Worm (Caenorhabditis elegans) whole organism, L4/young adult: ENCODE results near the gene T15B7.14.

Experiments
- W03F9.2 ChIP-seq: fragments of 150-350 bp; optimal IDR thresholded peaks from 2 replicates; lab custom pipeline; 2014; ENCODE audit warnings: missing biosample characterization, missing genetic modification characterization
- dao-5 ChIP-seq: sonication (generic microtip); optimal IDR thresholded peaks from 2 replicates; lab custom pipeline; 2016; ENCODE audit warnings: missing genotype, missing genetic modification characterization, moderate library complexity, missing compliant biosample characterization
- him-1 ChIP-seq: sonication (generic microtip); optimal IDR thresholded peaks from 2 replicates; lab custom pipeline; 2016; ENCODE audit warnings: missing genotype, missing genetic modification reagents, missing genetic modification characterization, missing compliant biosample characterization

The T15B7.14 gene

DNA sequence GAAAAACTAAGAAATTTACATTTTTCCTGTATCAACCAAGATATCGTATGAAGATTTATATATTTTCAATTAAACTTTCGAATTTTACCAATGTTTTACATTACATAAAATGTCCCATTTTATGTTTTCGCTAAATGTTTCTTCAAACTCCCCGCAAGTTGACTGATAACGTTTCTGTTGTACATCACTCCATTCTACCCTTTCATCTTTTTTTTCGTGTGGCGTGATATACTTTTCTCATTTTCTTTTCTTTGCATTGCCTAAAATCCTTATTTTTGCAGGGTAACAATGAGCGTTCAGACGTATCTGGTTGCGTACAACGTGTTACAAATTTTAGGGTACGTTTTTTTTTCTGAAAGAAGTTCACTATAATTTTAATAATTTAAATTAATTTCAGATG is 3.9 kb upstream of the T15B7.14 start, which contains the start of gene hpo-8:
hpo-8 (plus strand) TSS at position 282 of the 400 bp plus-strand sequence.
- TF ChIP-seq W03F9.2 (tag; lab: Kevin White, UChicago) (no peak), dao-5 (tag; lab: Kevin White, UChicago) (no peak)

- TF ChIP-seq W03F9.2 (tag; lab: Kevin White, UChicago) (no peak), him-1 (tag; lab: Kevin White, UChicago) (no peak), dao-5 (tag; lab: Kevin White, UChicago) (no peak)
Measured at ce11 chrV:6838599-6838998, 3.5 kb upstream of the T15B7.14 start, which contains the start of gene T15B7.15. Gene T15B7.15, minus strand, starts transcription at chrV:6838665.

DNA sequence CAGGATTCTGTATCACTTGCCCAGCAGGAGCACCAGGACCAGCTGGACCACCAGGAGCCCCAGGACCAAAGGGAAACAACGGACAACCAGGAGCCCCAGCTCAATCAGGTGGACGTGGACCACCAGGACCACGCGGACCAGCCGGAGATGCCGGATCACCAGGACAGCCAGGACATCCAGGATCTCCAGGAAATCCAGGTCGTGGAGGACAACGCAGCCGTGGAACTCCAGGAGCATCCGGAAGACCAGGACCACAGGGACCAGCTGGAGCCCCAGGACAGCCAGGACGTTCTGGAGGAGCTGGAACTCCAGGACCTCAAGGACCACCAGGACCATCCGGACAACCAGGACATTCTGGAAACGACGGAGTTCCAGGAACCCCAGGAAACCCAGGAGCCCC is 894 bp upstream of the T15B7.14 start:
- TF ChIP-seq him-1 (tag; lab: Kevin White, UChicago) (no peak), dao-5 (tag; lab: Kevin White, UChicago) (no peak), W03F9.2 (tag; lab: Kevin White, UChicago) (no peak)

ce11 chrV:6831539-6831938 is 3.6 kb downstream of the T15B7.14 start:
- no peak for TF ChIP-seq dao-5 (tag; lab: Kevin White, UChicago)
- TF ChIP-seq him-1 (tag; lab: Kevin White, UChicago) = no peak
- no peak for TF ChIP-seq W03F9.2 (tag; lab: Kevin White, UChicago)

- TF ChIP-seq him-1 (tag; lab: Kevin White, UChicago) = no peak
- no peak for TF ChIP-seq W03F9.2 (tag; lab: Kevin White, UChicago)
- no peak for TF ChIP-seq dao-5 (tag; lab: Kevin White, UChicago)
Measured at ce11 chrV:6830755-6831227, 4.4 kb downstream of the T15B7.14 start, which contains the start of gene col-142. Gene col-142, plus strand, starts transcription at chrV:6831177.

DNA sequence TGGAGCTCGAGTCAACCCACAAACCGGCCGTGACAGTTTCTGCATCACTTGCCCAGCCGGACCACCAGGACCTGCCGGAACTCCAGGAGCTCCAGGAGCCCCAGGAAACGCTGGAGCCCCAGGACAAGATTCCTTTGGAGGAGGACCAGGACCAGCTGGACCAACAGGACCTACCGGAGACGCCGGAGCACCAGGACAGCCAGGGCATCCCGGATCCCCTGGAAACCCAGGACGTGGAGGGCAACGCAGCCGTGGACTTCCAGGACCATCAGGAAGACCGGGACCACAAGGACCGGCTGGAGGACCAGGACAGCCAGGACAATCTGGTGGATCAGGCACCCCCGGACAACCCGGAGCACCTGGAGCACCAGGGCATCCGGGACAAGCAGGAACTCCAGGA is 5.1 kb downstream of the T15B7.14 start:
- TF ChIP-seq dao-5 (tag; lab: Kevin White, UChicago) (no peak), W03F9.2 (tag; lab: Kevin White, UChicago) (no peak), him-1 (tag; lab: Kevin White, UChicago) (no peak)

- TF ChIP-seq dao-5 (tag; lab: Kevin White, UChicago) = no peak
Measured at ce11 chrV:6829404-6829803, 5.7 kb downstream of the T15B7.14 start, which contains the start of gene col-141. Gene col-141, plus strand, starts transcription at chrV:6829704.

DNA sequence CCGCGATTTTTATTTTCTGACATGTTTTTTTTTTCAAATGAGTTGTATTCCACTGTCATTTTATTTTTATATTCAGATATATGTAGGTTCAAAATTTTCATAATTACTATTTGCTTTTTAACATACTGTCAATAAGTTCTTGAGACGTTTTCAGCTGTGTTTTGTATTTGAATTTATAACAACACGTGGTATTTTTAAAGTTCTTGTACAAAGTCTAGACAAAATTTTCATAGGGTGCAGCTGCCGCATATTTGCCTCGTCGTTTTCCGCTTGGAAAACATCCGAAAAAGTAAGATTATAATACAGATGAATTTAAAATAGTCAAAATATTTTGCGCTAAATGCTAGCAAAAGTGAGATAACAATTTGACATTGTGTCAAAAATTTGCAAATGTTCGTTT is 6.4 kb downstream of the T15B7.14 start, which contains the start of gene dmsr-15:
dmsr-15 (minus strand) TSS at position 101 of the 400 bp plus-strand sequence.
- TF ChIP-seq him-1 (tag; lab: Kevin White, UChicago) = no peak
- no peak for TF ChIP-seq dao-5 (tag; lab: Kevin White, UChicago)
- TF ChIP-seq W03F9.2 (tag; lab: Kevin White, UChicago) = no peak

DNA sequence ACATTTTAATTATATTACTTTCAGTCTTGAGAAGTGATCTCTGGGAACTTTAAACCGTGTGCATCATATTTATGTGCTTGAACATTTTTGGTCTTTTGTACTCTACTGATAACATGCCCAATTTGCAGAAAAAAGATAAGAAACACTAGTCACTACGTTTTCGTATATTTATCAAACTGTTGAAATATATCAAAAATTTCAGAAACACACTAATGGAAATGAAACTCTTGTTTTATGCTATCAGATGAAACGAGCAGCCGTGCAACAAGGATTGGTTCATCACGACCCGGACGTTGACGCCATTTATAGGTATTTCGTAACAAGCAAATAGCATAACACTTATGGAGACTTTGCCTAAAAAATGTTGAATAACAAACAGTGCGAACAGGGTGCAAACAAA is 11.7 kb downstream of the T15B7.14 start:
- TF ChIP-seq dao-5 (tag; lab: Kevin White, UChicago) = no peak
- TF ChIP-seq W03F9.2 (tag; lab: Kevin White, UChicago) = no peak
- no peak for TF ChIP-seq him-1 (tag; lab: Kevin White, UChicago)

ce11 chrV:6821509-6821908 is 13.6 kb downstream of the T15B7.14 start, which contains the start of gene T15B7.8:
Gene T15B7.8, plus strand, starts transcription at chrV:6821809.
- no peak for TF ChIP-seq W03F9.2 (tag; lab: Kevin White, UChicago)
- no peak for TF ChIP-seq dao-5 (tag; lab: Kevin White, UChicago)
- no peak for TF ChIP-seq him-1 (tag; lab: Kevin White, UChicago)

- TF ChIP-seq W03F9.2 (tag; lab: Kevin White, UChicago) = no peak
- no peak for TF ChIP-seq dao-5 (tag; lab: Kevin White, UChicago)
- TF ChIP-seq him-1 (tag; lab: Kevin White, UChicago) = no peak
Measured at ce11 chrV:6819812-6820211, 15.3 kb downstream of the T15B7.14 start, which contains the start of gene dmsr-13. Gene dmsr-13, minus strand, starts transcription at chrV:6819912.

DNA sequence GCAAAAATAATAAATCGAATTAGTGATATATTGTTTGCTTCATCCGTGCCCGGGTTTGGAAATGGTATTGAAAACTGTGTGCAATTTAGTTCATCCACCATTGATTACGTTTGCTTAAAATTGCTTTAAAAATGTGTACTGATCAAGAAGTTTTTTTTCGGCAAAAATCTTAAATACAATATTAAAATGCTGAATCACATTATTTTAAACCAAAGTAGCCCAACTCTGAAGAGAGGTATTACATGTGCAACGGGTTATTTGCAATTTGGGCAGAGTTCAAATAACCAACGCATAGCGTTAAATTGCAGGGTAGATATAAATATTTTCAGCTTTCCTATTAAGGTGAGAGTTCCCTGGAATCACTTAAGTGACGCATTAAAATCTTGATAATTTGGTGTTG is 18.0 kb downstream of the T15B7.14 start, which contains the start of gene dmsr-14:
dmsr-14 (minus strand) TSS at position 101 of the 400 bp plus-strand sequence.
- TF ChIP-seq W03F9.2 (tag; lab: Kevin White, UChicago) = no peak

ce11 chrV:6813862-6814261 is 21.3 kb downstream of the T15B7.14 start:
- no peak for TF ChIP-seq dao-5 (tag; lab: Kevin White, UChicago)
- no peak for TF ChIP-seq W03F9.2 (tag; lab: Kevin White, UChicago)
- TF ChIP-seq him-1 (tag; lab: Kevin White, UChicago) = no peak

DNA sequence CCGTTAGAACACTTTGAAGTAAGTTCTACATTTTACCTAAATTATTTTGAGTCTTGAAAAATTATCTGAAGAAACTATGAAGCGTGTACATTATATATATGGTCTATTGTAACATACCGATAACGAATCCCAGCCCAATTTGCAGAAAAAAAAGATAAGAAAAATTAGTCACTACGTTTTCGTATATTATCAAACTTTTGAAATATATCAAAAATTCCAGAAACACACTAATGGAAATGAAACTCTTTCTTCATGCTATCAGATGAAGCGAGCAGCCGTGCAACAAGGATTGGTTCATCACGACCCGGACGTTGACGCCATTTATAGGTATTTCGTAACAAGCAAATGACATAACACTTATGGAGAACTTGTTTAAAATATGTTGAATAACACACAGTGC is 23.3 kb downstream of the T15B7.14 start:
- TF ChIP-seq dao-5 (tag; lab: Kevin White, UChicago) (no peak), him-1 (tag; lab: Kevin White, UChicago) (no peak), W03F9.2 (tag; lab: Kevin White, UChicago) (no peak)
